Worm (Caenorhabditis elegans) whole organism, late embryonic: ENCODE measurements around the gene sshk-1.

Experiments
- C08G9.2 ChIP-seq: sonication (generic microtip); optimal IDR thresholded peaks from 2 replicates; lab custom pipeline; 2016; ENCODE audit warnings: mild to moderate bottlenecking, missing genetic modification characterization, moderate library complexity, missing compliant biosample characterization
- C38D4.7 ChIP-seq: fragments of 200-800 bp; sonication (Bioruptor generic); optimal IDR thresholded peaks from 2 replicates; lab custom pipeline; 2018; ENCODE audit warnings: mild to moderate bottlenecking, missing genetic modification characterization, moderate library complexity, missing compliant biosample characterization
- K09A11.1 ChIP-seq: sonication (generic microtip); optimal IDR thresholded peaks from 2 replicates; lab custom pipeline; 2017; ENCODE audit warnings: antibody characterized with exemption, mild to moderate bottlenecking, missing genetic modification characterization, missing compliant biosample characterization; ENCODE audit not compliant: insufficient read depth
- Y22D7AL.16 ChIP-seq: sonication (generic microtip); optimal IDR thresholded peaks from 2 replicates; lab custom pipeline; 2016; ENCODE audit warnings: missing genetic modification characterization, missing compliant biosample characterization
- ahr-1 ChIP-seq: sonication (generic microtip); optimal IDR thresholded peaks from 2 replicates; lab custom pipeline; 2016; ENCODE audit warnings: missing genetic modification characterization, missing compliant biosample characterization
- ceh-18 ChIP-seq: sonication (generic microtip); optimal IDR thresholded peaks from 2 replicates; lab custom pipeline; 2016; ENCODE audit warnings: missing genetic modification characterization, missing compliant biosample characterization
- ceh-24 ChIP-seq: sonication (generic microtip); optimal IDR thresholded peaks from 2 replicates; lab custom pipeline; 2016; ENCODE audit warnings: mild to moderate bottlenecking, missing genetic modification characterization, missing compliant biosample characterization
- ceh-31 ChIP-seq: sonication (generic microtip); optimal IDR thresholded peaks from 2 replicates; lab custom pipeline; 2016; ENCODE audit warnings: missing genetic modification characterization, missing compliant biosample characterization
- ceh-34 ChIP-seq: sonication (generic microtip); optimal IDR thresholded peaks from 2 replicates; lab custom pipeline; 2016; ENCODE audit warnings: mild to moderate bottlenecking, missing genetic modification characterization, missing compliant biosample characterization
- ceh-48 ChIP-seq: sonication (generic microtip); optimal IDR thresholded peaks from 2 replicates; lab custom pipeline; 2016; ENCODE audit warnings: missing genetic modification characterization, inconsistent platforms, missing compliant biosample characterization
- ceh-9 ChIP-seq: sonication (generic microtip); optimal IDR thresholded peaks from 2 replicates; lab custom pipeline; 2016; ENCODE audit warnings: mild to moderate bottlenecking, missing genetic modification characterization, inconsistent platforms, missing compliant biosample characterization
- dve-1 ChIP-seq: sonication (generic microtip); optimal IDR thresholded peaks from 2 replicates; lab custom pipeline; 2017; ENCODE audit warnings: antibody characterized with exemption, mild to moderate bottlenecking, missing genetic modification characterization, missing compliant biosample characterization
- elt-2 ChIP-seq: sonication (generic microtip); optimal IDR thresholded peaks from 2 replicates; lab custom pipeline; 2016; ENCODE audit warnings: missing genetic modification reagents, missing genetic modification characterization, missing compliant biosample characterization
- elt-4 ChIP-seq: sonication (generic microtip); optimal IDR thresholded peaks from 2 replicates; lab custom pipeline; 2016; ENCODE audit warnings: missing genetic modification characterization, missing compliant biosample characterization
- ets-4 ChIP-seq: sonication (generic microtip); optimal IDR thresholded peaks from 2 replicates; lab custom pipeline; 2016; ENCODE audit warnings: missing genetic modification characterization, missing compliant biosample characterization
- eyg-1 ChIP-seq: sonication (generic microtip); optimal IDR thresholded peaks from 2 replicates; lab custom pipeline; 2016; ENCODE audit warnings: missing genotype, missing genetic modification characterization, missing compliant biosample characterization
- fkh-6 ChIP-seq: sonication (generic microtip); optimal IDR thresholded peaks from 2 replicates; lab custom pipeline; 2016; ENCODE audit warnings: missing genetic modification characterization, missing compliant biosample characterization
- gmeb-2 ChIP-seq: sonication (generic microtip); optimal IDR thresholded peaks from 2 replicates; lab custom pipeline; 2016; ENCODE audit warnings: missing genetic modification characterization, inconsistent platforms, missing compliant biosample characterization
- hlh-13 ChIP-seq: fragments of 200-800 bp; sonication (Bioruptor generic); optimal IDR thresholded peaks from 2 replicates; lab custom pipeline; 2018; ENCODE audit warnings: mild to moderate bottlenecking, missing genetic modification characterization, missing compliant biosample characterization
- lim-6 ChIP-seq: sonication (generic microtip); optimal IDR thresholded peaks from 2 replicates; lab custom pipeline; 2016; ENCODE audit warnings: missing genetic modification characterization, missing compliant biosample characterization
- mec-3 ChIP-seq: sonication (generic microtip); optimal IDR thresholded peaks from 2 replicates; lab custom pipeline; 2016; ENCODE audit warnings: borderline replicate concordance, missing genetic modification characterization, missing compliant biosample characterization
- nfya-1 ChIP-seq: sonication (generic microtip); optimal IDR thresholded peaks from 2 replicates; lab custom pipeline; 2017; ENCODE audit warnings: missing genetic modification characterization, mild to moderate bottlenecking, missing compliant biosample characterization, antibody characterized with exemption, moderate library complexity
- nhr-11 ChIP-seq: fragments of 150-350 bp; optimal IDR thresholded peaks from 2 replicates; lab custom pipeline; 2014; ENCODE audit warnings: missing biosample characterization, missing genetic modification characterization
- nhr-232 ChIP-seq: sonication (generic microtip); optimal IDR thresholded peaks from 2 replicates; lab custom pipeline; 2016; ENCODE audit warnings: missing genetic modification characterization, missing compliant biosample characterization
- npax-4 ChIP-seq: sonication (generic microtip); optimal IDR thresholded peaks from 2 replicates; lab custom pipeline; 2016; ENCODE audit warnings: missing genetic modification characterization, missing compliant biosample characterization
- odd-2 ChIP-seq: sonication (generic microtip); optimal IDR thresholded peaks from 2 replicates; lab custom pipeline; 2017; ENCODE audit warnings: antibody characterized with exemption, mild to moderate bottlenecking, missing genetic modification characterization, missing compliant biosample characterization
- pat-9 ChIP-seq: fragments of 200-800 bp; sonication (Bioruptor generic); optimal IDR thresholded peaks from 2 replicates; lab custom pipeline; 2018; ENCODE audit warnings: mild to moderate bottlenecking, missing genetic modification characterization, moderate library complexity, missing compliant biosample characterization
- pax-1 ChIP-seq: fragments of 150-350 bp; optimal IDR thresholded peaks from 2 replicates; lab custom pipeline; 2014; ENCODE audit warnings: missing biosample characterization, missing genetic modification characterization
- pha-4 ChIP-seq: fragments of 150-350 bp; optimal IDR thresholded peaks from 2 replicates; lab custom pipeline; 2018; ENCODE audit warnings: missing biosample characterization, missing genetic modification reagents, missing genetic modification characterization
- pqm-1 ChIP-seq: sonication (generic microtip); optimal IDR thresholded peaks from 2 replicates; lab custom pipeline; 2016; ENCODE audit warnings: missing genetic modification characterization, missing compliant biosample characterization
- pros-1 ChIP-seq: fragments of 150-350 bp; optimal IDR thresholded peaks from 2 replicates; lab custom pipeline; 2014; ENCODE audit warnings: missing biosample characterization, missing genetic modification reagents, missing genetic modification characterization
- rnt-1 ChIP-seq: sonication (generic microtip); optimal IDR thresholded peaks from 2 replicates; lab custom pipeline; 2016; ENCODE audit warnings: missing genetic modification characterization, missing compliant biosample characterization
- sdc-2 ChIP-seq: sonication (generic microtip); optimal IDR thresholded peaks from 2 replicates; lab custom pipeline; 2016; ENCODE audit warnings: missing genotype, missing genetic modification characterization, missing compliant biosample characterization
- sox-4 ChIP-seq: sonication (generic microtip); optimal IDR thresholded peaks from 2 replicates; lab custom pipeline; 2017; ENCODE audit warnings: mild to moderate bottlenecking, missing genetic modification characterization, inconsistent platforms, missing compliant biosample characterization
- syd-9 ChIP-seq: sonication (generic microtip); optimal IDR thresholded peaks from 2 replicates; lab custom pipeline; 2016; ENCODE audit warnings: mild to moderate bottlenecking, missing genetic modification characterization, moderate library complexity, missing compliant biosample characterization
- tbx-7 ChIP-seq: sonication (generic microtip); optimal IDR thresholded peaks from 2 replicates; lab custom pipeline; 2016; ENCODE audit warnings: missing genotype, missing genetic modification characterization, missing compliant biosample characterization
- unc-86 ChIP-seq: sonication (generic microtip); optimal IDR thresholded peaks from 2 replicates; lab custom pipeline; 2016; ENCODE audit warnings: missing genetic modification characterization, missing compliant biosample characterization

Gene sshk-1

ce11 chrV:20793761-20794160, 22.2 kb upstream of the sshk-1 start:
- TF ChIP-seq K09A11.1 (tag; lab: Kevin White, UChicago) (no peak), eyg-1 (no peak), ceh-24 (no peak), nhr-232 (tag; lab: Kevin White, UChicago) (no peak), sdc-2 (no peak), pat-9 (tag; lab: Kevin White, UChicago) (peak; percentile 45), pha-4 (tag; lab: Kevin White, UChicago) (no peak), Y22D7AL.16 (tag; lab: Kevin White, UChicago) (no peak), ceh-18 (tag; lab: Kevin White, UChicago) (peak; percentile 92), syd-9 (tag; lab: Kevin White, UChicago) (peak; percentile 29), pqm-1 (tag; lab: Kevin White, UChicago) (no peak), lim-6 (no peak), nhr-11 (tag; lab: Kevin White, UChicago) (no peak), rnt-1 (peak; percentile 62), ceh-34 (peak; percentile 29), nfya-1 (tag; lab: Kevin White, UChicago) (peak; percentile 17)

ce11 chrV:20797918-20798317, 18.0 kb upstream of the sshk-1 start, which contains the start of gene sdf-9:
Gene sdf-9 (plus strand): TSS chrV:20798218.
- no peak for TF ChIP-seq dve-1 (tag; lab: Kevin White, UChicago)
- TF ChIP-seq npax-4 (tag; lab: Kevin White, UChicago), result no peak
- no peak for TF ChIP-seq ceh-9 (tag; lab: Kevin White, UChicago)
- no peak for TF ChIP-seq pat-9 (tag; lab: Kevin White, UChicago)
- TF ChIP-seq ceh-18 (tag; lab: Kevin White, UChicago), result no peak

ce11 chrV:20802906-20803305, 13.0 kb upstream of the sshk-1 start, which contains the start of gene Y44A6D.5:
Gene Y44A6D.5 (minus strand): TSS chrV:20803006.
- TF ChIP-seq fkh-6 (tag; lab: Kevin White, UChicago) (no peak), ceh-34 (no peak), sox-4 (tag; lab: Kevin White, UChicago) (no peak), C38D4.7 (no peak), ceh-48 (no peak), ceh-9 (tag; lab: Kevin White, UChicago) (no peak), unc-86 (tag; lab: Kevin White, UChicago) (no peak), elt-2 (tag; lab: Kevin White, UChicago) (no peak)

- TF ChIP-seq odd-2 (tag; lab: Kevin White, UChicago), result no peak
- TF ChIP-seq elt-4 (tag; lab: Kevin White, UChicago), result no peak
- no peak for TF ChIP-seq Y22D7AL.16 (tag; lab: Kevin White, UChicago)
- TF ChIP-seq tbx-7, result no peak
- TF ChIP-seq C08G9.2, result no peak
- no peak for TF ChIP-seq pros-1 (tag; lab: Kevin White, UChicago)
- no peak for TF ChIP-seq mec-3 (tag; lab: Kevin White, UChicago)
- no peak for TF ChIP-seq ahr-1 (tag; lab: Kevin White, UChicago)
- no peak for TF ChIP-seq ets-4 (tag; lab: Kevin White, UChicago)
- TF ChIP-seq pqm-1 (tag; lab: Kevin White, UChicago), result no peak
- no peak for TF ChIP-seq pax-1 (tag; lab: Kevin White, UChicago)
- TF ChIP-seq hlh-13 (GFP tag; lab: Kevin White, UChicago), result no peak
- TF ChIP-seq eyg-1, result no peak
- no peak for TF ChIP-seq ceh-31 (tag; lab: Kevin White, UChicago)
- no peak for TF ChIP-seq sdc-2
- TF ChIP-seq gmeb-2 (tag; lab: Kevin White, UChicago), result no peak
- TF ChIP-seq unc-86 (tag; lab: Kevin White, UChicago), result no peak
Measured at ce11 chrV:20807038-20807437, 8.9 kb upstream of the sshk-1 start, which contains the start of gene Y44A6D.6. Gene Y44A6D.6 (plus strand): TSS chrV:20807338.
